Fruit fly (Drosophila melanogaster) whole organism, wandering third instar larva: ENCODE data around the gene CG4650.

ENCODE experiments used
- Mio ChIP-seq: sonication (Bioruptor generic); optimal IDR thresholded peaks from 2 replicates; lab custom pipeline; 2016; ENCODE audit warnings: missing biosample characterization, missing genetic modification characterization
- dsf ChIP-seq: sonication (Bioruptor generic); optimal IDR thresholded peaks from 2 replicates; lab custom pipeline; 2016; ENCODE audit warnings: missing biosample characterization, missing genetic modification characterization, borderline replicate concordance
- ey ChIP-seq: fragments of 200-800 bp; sonication (Bioruptor generic); optimal IDR thresholded peaks from 2 replicates; lab custom pipeline; 2016; ENCODE audit warnings: missing biosample characterization, missing genetic modification characterization
- h ChIP-seq: fragments of 200-800 bp; sonication (Bioruptor generic); optimal IDR thresholded peaks from 3 replicates; lab custom pipeline; 2016; ENCODE audit warnings: missing biosample characterization, mild to moderate bottlenecking, missing genetic modification characterization
- lola ChIP-seq: fragments of >200 bp; optimal IDR thresholded peaks from 2 replicates; lab custom pipeline; 2017; ENCODE audit warnings: missing biosample characterization, missing genetic modification characterization
- sage ChIP-seq: fragments of 200-800 bp; sonication (Bioruptor generic); optimal IDR thresholded peaks from 2 replicates; lab custom pipeline; 2016; ENCODE audit warnings: missing biosample characterization, mild to moderate bottlenecking, missing genetic modification characterization

DNA sequence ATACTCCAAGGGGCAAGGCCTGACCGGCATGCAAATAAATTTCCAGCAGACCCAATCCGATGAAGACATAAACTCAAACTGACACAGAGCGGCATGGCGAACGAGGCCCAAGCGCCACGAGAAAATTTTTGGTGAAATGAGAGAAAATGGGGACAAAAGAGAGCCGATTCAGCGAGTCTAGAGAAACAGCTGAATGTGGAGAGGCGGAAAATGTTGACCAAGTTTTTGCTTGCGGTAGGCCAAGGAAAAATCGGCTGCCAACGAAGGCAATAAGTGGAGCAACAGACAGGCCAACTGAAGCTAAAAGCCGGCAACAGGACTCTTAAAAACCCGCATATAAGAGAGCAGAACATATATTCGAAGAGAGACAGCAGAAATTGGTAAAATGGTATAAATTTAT, 22.8 kb upstream of the CG4650 start:
- TF ChIP-seq Mio (GFP tag; lab: Kevin White, UChicago) (no peak), sage (GFP tag; lab: Kevin White, UChicago) (no peak), h (no peak), lola (GFP tag; lab: Kevin White, UChicago) (no peak), ey (GFP tag; lab: Kevin White, UChicago) (no peak), dsf (no peak)
